Fruit fly (Drosophila melanogaster): ENCODE data around the gene frc.

Gene frc

DNA sequence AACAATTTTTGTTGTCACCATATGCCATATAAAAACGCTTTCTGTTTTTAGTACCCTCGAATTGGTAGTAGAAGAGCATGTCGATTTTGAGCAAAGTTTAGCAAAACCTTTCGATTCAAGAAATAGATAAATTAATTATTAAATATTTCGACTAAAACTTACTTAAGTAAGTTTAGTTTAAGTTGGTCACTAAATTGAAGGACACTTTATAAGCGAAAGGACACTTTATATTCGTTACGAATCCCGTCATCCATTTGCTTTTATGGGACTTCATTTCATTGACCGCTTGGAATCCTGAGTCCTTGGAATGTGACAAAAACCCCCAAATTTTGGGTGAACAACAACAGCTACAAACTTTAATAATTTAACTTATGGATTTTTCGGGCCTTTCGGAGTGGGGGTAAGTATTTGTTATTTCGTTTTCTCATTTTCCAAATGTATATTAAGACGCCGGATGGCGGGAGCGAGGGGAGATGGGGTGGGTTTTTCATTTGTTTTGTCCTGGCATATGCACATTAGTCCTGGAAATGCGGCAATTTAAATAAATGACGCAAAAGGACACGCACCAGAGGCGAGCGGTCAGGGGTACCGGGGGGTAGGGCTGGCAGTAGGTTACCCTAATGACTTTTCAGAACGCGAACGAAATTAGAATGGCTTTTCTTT is 26.0 kb upstream of the frc start (continued):
- peak; percentile 4 for TF ChIP-seq CG15601 (tag; optimal IDR thresholded peaks at IDR 0.05)
- 0 out of 3 replicates have a peak, but pooled peaks have one; percentile 34 for TF ChIP-seq H15 (GFP tag; IDR thresholded peaks at IDR 0.05)
- TF ChIP-seq lilli (GFP tag; optimal IDR thresholded peaks at IDR 0.05), result peak; percentile 28
- TF ChIP-seq eve (GFP tag; optimal IDR thresholded peaks at IDR 0.05), result peak in 1 of 2 experiments; percentile 48
- no peak for TF ChIP-seq Nf-YA (GFP tag; IDR thresholded peaks at IDR 0.05)
- no peak for TF ChIP-seq CG4820 (GFP tag; optimal IDR thresholded peaks at IDR 0.05)
- TF ChIP-seq CoRest (tag; optimal IDR thresholded peaks at IDR 0.05), result peak; percentile 13
- peak; percentile 57 for TF ChIP-seq CG12391 (tag; optimal IDR thresholded peaks at IDR 0.05)
- TF ChIP-seq trem (tag; optimal IDR thresholded peaks at IDR 0.05), result peak; percentile 16
- peak; percentile 26 for TF ChIP-seq CG9727 (GFP tag; optimal IDR thresholded peaks at IDR 0.05)
- peak; percentile 15 for TF ChIP-seq oc (tag; optimal IDR thresholded peaks at IDR 0.05)
- TF ChIP-seq dysf (GFP tag; IDR thresholded peaks at IDR 0.05), result peak; percentile 48; the same call in 2 of the 3 replicates
- TF ChIP-seq CG14014 (GFP tag; IDR thresholded peaks at IDR 0.05), result 0 out of 2 replicates have a peak, but pooled peaks have one; percentile 35
- TF ChIP-seq CG18476 (GFP tag; optimal IDR thresholded peaks at IDR 0.05), result no peak
- peak; percentile 3 for TF ChIP-seq CG12942 (GFP tag; optimal IDR thresholded peaks at IDR 0.05)
- no peak for TF ChIP-seq sna (GFP tag; IDR thresholded peaks at IDR 0.05; ENCODE audit: partially characterized antibody)

DNA sequence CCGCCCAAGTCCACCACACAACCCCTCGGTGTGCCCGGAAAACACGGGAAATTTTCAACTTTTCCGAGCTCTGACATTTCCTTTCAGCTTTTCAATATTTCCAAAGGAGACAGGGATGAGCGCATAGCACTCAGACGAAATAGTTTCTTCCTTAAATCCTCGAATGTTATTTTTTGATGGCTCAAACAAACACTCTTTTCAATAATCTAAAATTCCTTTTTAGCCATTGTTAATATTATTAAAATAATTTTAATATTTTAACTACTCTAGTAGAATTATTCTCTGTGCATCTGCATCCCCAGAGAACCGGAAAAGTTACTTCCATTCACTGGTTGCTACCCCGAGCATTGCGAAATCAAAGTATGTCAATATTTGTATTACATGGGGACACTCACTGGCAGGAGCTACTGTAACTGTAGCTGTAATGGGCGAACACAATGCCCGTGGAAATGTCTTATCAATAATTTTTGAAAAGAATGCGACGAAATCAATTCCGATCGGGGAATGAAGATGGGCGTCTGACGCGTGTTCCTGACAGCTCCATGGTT is 24.8 kb upstream of the frc start:
- TF ChIP-seq CG11504 (tag; optimal IDR thresholded peaks at IDR 0.05) (peak; percentile 55), CG14965 (GFP tag; optimal IDR thresholded peaks at IDR 0.05; ENCODE audit: borderline replicate concordance) (no peak), Poxn (GFP tag; IDR thresholded peaks at IDR 0.05) (no peak), Fer1 (GFP tag; optimal IDR thresholded peaks at IDR 0.05) (peak; percentile 26), lbe (GFP tag; optimal IDR thresholded peaks at IDR 0.05) (no peak), GATAe (GFP tag; conservative IDR thresholded peaks at IDR 0.05) (no peak), CG10565 (GFP tag; optimal IDR thresholded peaks at IDR 0.05) (no peak), Rfx (GFP tag; IDR thresholded peaks at IDR 0.05) (no peak), CG13287 (GFP tag; IDR thresholded peaks at IDR 0.05; ENCODE audit: partially characterized antibody) (no peak), CG3838 (GFP tag; optimal IDR thresholded peaks at IDR 0.05) (no peak), CG43689 (GFP tag; IDR thresholded peaks at IDR 0.05) (no peak), az2 (GFP tag; optimal IDR thresholded peaks at IDR 0.05) (no peak), her (GFP tag; optimal IDR thresholded peaks at IDR 0.05) (no peak), pum (GFP tag; optimal IDR thresholded peaks at IDR 0.05) (no peak), Sry-β (GFP tag; optimal IDR thresholded peaks at IDR 0.05) (peak; percentile 31), fd64A (GFP tag; optimal IDR thresholded peaks at IDR 0.05) (no peak), klu (GFP tag; IDR thresholded peaks at IDR 0.05) (no peak), Sry-δ (GFP tag; optimal IDR thresholded peaks at IDR 0.05) (no peak), MBD-R2 (GFP tag; IDR thresholded peaks at IDR 0.05) (no peak), Asciz (GFP tag; optimal IDR thresholded peaks at IDR 0.05) (peak; percentile 12), CG12236 (GFP tag; optimal IDR thresholded peaks at IDR 0.05) (no peak), NK7.1 (GFP tag; optimal IDR thresholded peaks at IDR 0.05) (no peak), CG8478 (optimal IDR thresholded peaks at IDR 0.05) (no peak), BEAF-32 (GFP tag; optimal IDR thresholded peaks at IDR 0.05) (no peak), NfI (GFP tag; optimal IDR thresholded peaks at IDR 0.05) (no peak), sna (GFP tag; IDR thresholded peaks at IDR 0.05; ENCODE audit: partially characterized antibody) (no peak), CG7556 (GFP tag; optimal IDR thresholded peaks at IDR 0.05) (peak; percentile 26), CG32532 (GFP tag; IDR thresholded peaks at IDR 0.05) (no peak), CG2129 (GFP tag; IDR thresholded peaks at IDR 0.05; ENCODE audit: partially characterized antibody) (no peak), NC2α (GFP tag; optimal IDR thresholded peaks at IDR 0.05) (no peak), CG3847 (GFP tag; IDR thresholded peaks at IDR 0.05) (no peak), pfk (GFP tag; optimal IDR thresholded peaks at IDR 0.05) (no peak), jigr1 (GFP tag; IDR thresholded peaks at IDR 0.05) (no peak), CG11695 (GFP tag; IDR thresholded peaks at IDR 0.05) (no peak)
